Worm (Caenorhabditis elegans): ENCODE measurements around the gene T24C4.2.
A peak's percentile ranks its signal among the peaks of the same experiment; 100 is the strongest.

The T24C4.2 gene

DNA sequence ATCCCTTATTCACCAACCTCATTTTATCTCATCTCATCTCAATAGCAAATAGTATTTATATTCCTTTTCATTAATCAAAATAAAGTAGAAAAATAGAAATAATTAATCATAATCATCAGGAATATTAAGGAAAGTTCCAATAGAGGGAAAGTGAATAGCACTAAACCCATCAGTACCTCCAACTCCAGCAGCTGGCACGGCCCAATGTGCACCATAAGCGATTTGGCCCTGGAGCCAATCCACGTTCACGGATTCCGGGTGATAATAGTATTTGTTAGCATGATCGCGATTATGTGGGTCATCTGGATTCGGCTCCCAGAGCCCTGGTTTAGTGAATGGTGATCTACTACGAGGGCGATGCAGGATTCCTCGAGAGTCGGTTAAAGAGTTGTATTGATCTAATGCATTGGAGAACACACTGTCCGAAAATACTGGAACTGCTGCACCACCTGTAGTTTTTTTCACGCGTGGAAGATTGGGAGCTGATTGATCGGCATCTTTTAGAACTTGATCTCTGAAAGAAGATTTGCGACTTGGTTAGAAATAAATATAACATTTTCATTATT lies 34.0 kb downstream of the T24C4.2 start (continued):
- TF ChIP-seq D1046.2 (GFP tag; IDR thresholded peaks at IDR 0.05): peak; percentile 91
- TF ChIP-seq zfp-3 (GFP tag; conservative IDR thresholded peaks at IDR 0.05): peak; percentile 99
- peak; percentile 60 for TF ChIP-seq set-16 (GFP tag; IDR thresholded peaks at IDR 0.05)
- no peak for TF ChIP-seq nhr-6 (tag; optimal IDR thresholded peaks at IDR 0.05)
- peak; percentile 80 for TF ChIP-seq hmg-1.1 (GFP tag; IDR thresholded peaks at IDR 0.05)

DNA sequence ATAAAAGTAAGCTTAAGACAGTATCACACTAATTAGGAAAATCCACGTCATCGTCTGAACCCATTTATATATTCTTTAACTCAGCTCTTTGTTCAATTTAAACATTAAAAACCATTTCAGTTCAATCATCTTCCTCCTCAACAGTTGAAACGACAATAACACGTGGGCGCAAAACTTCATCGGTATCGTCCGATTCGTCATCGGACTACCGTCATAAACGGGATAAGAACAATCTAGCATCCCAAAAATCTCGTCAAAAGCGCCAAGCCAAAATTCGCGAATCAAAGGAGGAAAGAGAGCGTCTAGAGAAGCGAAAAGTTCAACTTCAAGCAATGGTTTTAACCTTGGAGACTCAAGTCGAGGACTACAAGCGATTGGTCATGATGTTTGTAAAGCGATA lies 34.6 kb downstream of the T24C4.2 start:
- TF ChIP-seq unc-62 (GFP tag; optimal IDR thresholded peaks at IDR 0.05 in 1 of 2) (peak in 1 of 2 experiments; percentile 85), unc-62 (tag; optimal IDR thresholded peaks at IDR 0.05) (no peak), ztf-7 (tag; optimal IDR thresholded peaks at IDR 0.05) (no peak), hif-1 (tag; optimal IDR thresholded peaks at IDR 0.05) (no peak), ctbp-1 (GFP tag; IDR thresholded peaks at IDR 0.05) (no peak), aha-1 (tag) (peak; percentile 88), mes-2 (tag; optimal IDR thresholded peaks at IDR 0.05; ENCODE audit: poor library complexity, severe bottlenecking) (peak; percentile 42), ama-1 (optimal IDR thresholded peaks at IDR 0.05) (peak; percentile 92), hlh-11 (tag; optimal IDR thresholded peaks at IDR 0.05) (no peak)

DNA sequence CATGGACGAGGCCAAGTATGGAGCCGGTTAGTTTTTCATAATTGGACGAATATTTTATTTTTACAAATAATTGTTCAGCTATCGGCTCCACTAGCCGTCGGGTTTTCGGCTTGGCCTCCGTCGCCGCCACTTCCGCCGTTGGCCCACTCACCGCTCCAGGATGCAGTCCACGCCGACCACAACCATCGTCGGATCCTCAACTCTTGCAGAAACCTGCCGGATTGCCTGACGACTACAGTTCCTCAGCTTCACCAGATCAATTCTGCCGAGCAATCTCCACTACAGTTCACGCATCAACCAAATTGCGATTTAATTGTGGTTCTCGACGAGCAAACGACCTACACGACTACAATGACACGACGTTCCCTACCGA lies 35.3 kb downstream of the T24C4.2 start:
- peak; percentile 8 for TF ChIP-seq duxl-1 (tag; optimal IDR thresholded peaks at IDR 0.05; ENCODE audit: poor library complexity)
- no peak for TF ChIP-seq spr-3 (GFP tag; optimal IDR thresholded peaks at IDR 0.05)
- 0 out of 2 replicates have a peak, but pooled peaks have one; percentile 13 for TF ChIP-seq hmg-1.1 (GFP tag; IDR thresholded peaks at IDR 0.05)
- TF ChIP-seq nhr-6 (tag; optimal IDR thresholded peaks at IDR 0.05): no peak
- 0 out of 2 replicates have a peak, but pooled peaks have one; percentile 2 for TF ChIP-seq ZK337.2 (GFP tag; IDR thresholded peaks at IDR 0.05)
- TF ChIP-seq zip-11 (GFP tag; IDR thresholded peaks at IDR 0.05): no peak
- TF ChIP-seq T26A8.4 (GFP tag; IDR thresholded peaks at IDR 0.05): peak; percentile 48; the same call in 1 of the 2 replicates
- TF ChIP-seq egl-43 (GFP tag; IDR thresholded peaks at IDR 0.05): 0 out of 2 replicates have a peak, but pooled peaks have one; percentile 56
- peak; percentile 97 for TF ChIP-seq aha-1 (tag)
- TF ChIP-seq mes-2 (tag; optimal IDR thresholded peaks at IDR 0.05; ENCODE audit: poor library complexity, severe bottlenecking): peak; percentile 23
- 0 out of 4 replicates have a peak, but pooled peaks of 1 of the 2 experiments have one; percentile 31 for TF ChIP-seq madf-5 (GFP tag; IDR thresholded peaks at IDR 0.05)
- no peak for TF ChIP-seq daf-12 (tag; optimal IDR thresholded peaks at IDR 0.05)
- peak; percentile 9 for TF ChIP-seq dve-1 (tag; optimal IDR thresholded peaks at IDR 0.05; ENCODE audit: insufficient read depth)
- 0 out of 2 replicates have a peak, but pooled peaks have one; percentile 8 for TF ChIP-seq dmd-9 (GFP tag; IDR thresholded peaks at IDR 0.05)
- TF ChIP-seq jun-1 (tag; optimal IDR thresholded peaks at IDR 0.05): no peak
- no peak for TF ChIP-seq unc-130 (GFP tag; optimal IDR thresholded peaks at IDR 0.05)
- no peak for TF ChIP-seq attf-4 (tag; optimal IDR thresholded peaks at IDR 0.05)
- no peak for TF ChIP-seq fkh-10 (GFP tag; optimal IDR thresholded peaks at IDR 0.05)
- no peak for TF ChIP-seq F49E8.2 (tag; optimal IDR thresholded peaks at IDR 0.05; ENCODE audit: borderline replicate concordance)
- no peak for TF ChIP-seq nhr-76 (tag; optimal IDR thresholded peaks at IDR 0.05)
- TF ChIP-seq daf-16 (GFP tag; optimal IDR thresholded peaks at IDR 0.05): no peak
- TF ChIP-seq daf-16 (tag; optimal IDR thresholded peaks at IDR 0.05): no peak
- no peak for TF ChIP-seq hlh-30 (tag; optimal IDR thresholded peaks at IDR 0.05; ENCODE audit: insufficient read depth)
- no peak for TF ChIP-seq ztf-7 (tag; optimal IDR thresholded peaks at IDR 0.05)
- no peak for TF ChIP-seq nhr-42 (GFP tag; IDR thresholded peaks at IDR 0.05)
- no peak for TF ChIP-seq dpl-1 (GFP tag; optimal IDR thresholded peaks at IDR 0.05)
- TF ChIP-seq snpc-1.2 (GFP tag; IDR thresholded peaks at IDR 0.05): no peak
- TF ChIP-seq fos-1 (tag; optimal IDR thresholded peaks at IDR 0.05): no peak
- TF ChIP-seq rbr-2 (tag; optimal IDR thresholded peaks at IDR 0.05): no peak
- no peak for TF ChIP-seq mdl-1 (tag; optimal IDR thresholded peaks at IDR 0.05)
- TF ChIP-seq zag-1 (tag; optimal IDR thresholded peaks at IDR 0.05): no peak
- TF ChIP-seq F37D6.2 (tag; optimal IDR thresholded peaks at IDR 0.05): no peak
- 0 out of 2 replicates have a peak, but pooled peaks have one; percentile 23 for TF ChIP-seq php-3 (GFP tag; IDR thresholded peaks at IDR 0.05)
- no peak for TF ChIP-seq nhr-237 (tag; optimal IDR thresholded peaks at IDR 0.05)
- peak; percentile 90 for TF ChIP-seq set-16 (GFP tag; IDR thresholded peaks at IDR 0.05)
- no peak for TF ChIP-seq nhr-41 (GFP tag; IDR thresholded peaks at IDR 0.05)
- TF ChIP-seq nhr-25 (tag; optimal IDR thresholded peaks at IDR 0.05; ENCODE audit: borderline replicate concordance, insufficient read depth): no peak
- TF ChIP-seq Y75B8A.6 (GFP tag; IDR thresholded peaks at IDR 0.05): no peak
